Worm (Caenorhabditis elegans) whole organism, L2 larva: Measurements from ENCODE around the gene C54D10.13.

Experiments used
- Y55F3AM.14 ChIP-seq: fragments of 200-800 bp; sonication (Bioruptor generic); optimal IDR thresholded peaks from 2 replicates; lab custom pipeline; 2018; ENCODE audit warnings: mild to moderate bottlenecking, missing genetic modification characterization, missing compliant biosample characterization
- ama-1 ChIP-seq: fragments of 150-350 bp; optimal IDR thresholded peaks from 2 replicates; lab custom pipeline; 2018; ENCODE audit warnings: inconsistent platforms
- crh-2 ChIP-seq: sonication (generic microtip); optimal IDR thresholded peaks from 2 replicates; lab custom pipeline; 2017; ENCODE audit warnings: missing biosample characterization, missing genetic modification characterization
- elt-1 ChIP-seq: fragments of 150-350 bp; optimal IDR thresholded peaks from 2 replicates; lab custom pipeline; 2014; ENCODE audit warnings: missing biosample characterization, missing genetic modification characterization
- elt-3 ChIP-seq: sonication (generic microtip); optimal IDR thresholded peaks from 2 replicates; lab custom pipeline; 2017; ENCODE audit warnings: missing biosample characterization, missing genetic modification characterization
- lin-11 ChIP-seq: fragments of 150-350 bp; sonication (generic microtip); optimal IDR thresholded peaks from 2 replicates; lab custom pipeline; 2014; ENCODE audit warnings: missing biosample characterization, missing genetic modification characterization, inconsistent platforms, mixed read lengths
- lin-39 ChIP-seq: fragments of 150-350 bp; optimal IDR thresholded peaks from 2 replicates; lab custom pipeline; 2014; ENCODE audit warnings: missing biosample characterization, missing genetic modification reagents, missing genetic modification characterization
- lsy-2 ChIP-seq, 2 experiments: fragments of 150-350 bp in 1 of 2; sonication (generic microtip) in 1 of 2; optimal IDR thresholded peaks; 2 replicates each; lab custom pipeline; 2014 to 2017; ENCODE audit warnings: missing biosample characterization in 2 of 2, missing genetic modification characterization in 2 of 2
- mbf-1 ChIP-seq: sonication (generic microtip); optimal IDR thresholded peaks from 2 replicates; lab custom pipeline; 2017; ENCODE audit warnings: missing biosample characterization, missing genetic modification characterization
- nhr-237 ChIP-seq: fragments of 150-350 bp; optimal IDR thresholded peaks from 2 replicates; lab custom pipeline; 2014; ENCODE audit warnings: missing biosample characterization, missing genetic modification characterization
- unc-39 ChIP-seq: fragments of 150-350 bp; optimal IDR thresholded peaks from 2 replicates; lab custom pipeline; 2014; ENCODE audit warnings: missing biosample characterization, missing genetic modification characterization
- unc-62 ChIP-seq: fragments of 150-350 bp; optimal IDR thresholded peaks from 2 replicates; lab custom pipeline; 2014; ENCODE audit warnings: missing biosample characterization, missing genetic modification reagents, missing genetic modification characterization
- ztf-11 ChIP-seq: sonication (generic microtip); optimal IDR thresholded peaks from 2 replicates; lab custom pipeline; 2017; ENCODE audit warnings: missing biosample characterization, missing genetic modification characterization

ce11 chrV:12446895-12447294, 14.8 kb upstream of the C54D10.13 start, which contains the start of the genes pals-38 and C54D10.9:
- TF ChIP-seq ztf-11 (tag; lab: Kevin White, UChicago) (no peak), lin-11 (tag; lab: Kevin White, UChicago) (no peak), mbf-1 (tag; lab: Kevin White, UChicago) (no peak), unc-39 (tag; lab: Kevin White, UChicago) (no peak), unc-62 (GFP tag; lab: Kevin White, UChicago) (no peak), lsy-2 (tag; optimal IDR thresholded peaks at IDR 0.05; lab: Kevin White, UChicago) (no peak), crh-2 (tag; lab: Kevin White, UChicago) (no peak), elt-3 (no peak), ama-1 (no peak), Y55F3AM.14 (GFP tag; lab: Kevin White, UChicago) (no peak), nhr-237 (tag; lab: Kevin White, UChicago) (no peak), lin-39 (no peak), elt-1 (tag; lab: Kevin White, UChicago) (no peak)
